Worm (Caenorhabditis elegans) whole organism, L1 larva: ENCODE results near the gene sma-3.

Experiments used
- C16A3.4 ChIP-seq: fragments of 150-350 bp; optimal IDR thresholded peaks from 2 replicates; lab custom pipeline; 2014; ENCODE audit warnings: missing biosample characterization, missing genetic modification characterization
- F16B12.6 ChIP-seq: fragments of 150-350 bp; optimal IDR thresholded peaks from 2 replicates; lab custom pipeline; 2014; ENCODE audit warnings: missing biosample characterization, missing genetic modification characterization
- Y116A8C.19 ChIP-seq: sonication (generic microtip); optimal IDR thresholded peaks from 2 replicates; lab custom pipeline; 2016; ENCODE audit warnings: missing compliant biosample characterization, missing genetic modification characterization, borderline replicate concordance
- alr-1 ChIP-seq: fragments of 200-800 bp; sonication (Bioruptor generic); optimal IDR thresholded peaks from 2 replicates; lab custom pipeline; 2018; ENCODE audit warnings: borderline replicate concordance, mild to moderate bottlenecking, missing genetic modification characterization, missing compliant biosample characterization
- ceh-8 ChIP-seq: fragments of 200-800 bp; sonication (Bioruptor generic); optimal IDR thresholded peaks from 2 replicates; lab custom pipeline; 2018; ENCODE audit warnings: mild to moderate bottlenecking, missing genetic modification characterization, moderate library complexity, missing compliant biosample characterization
- ceh-82 ChIP-seq, 3 experiments: fragments of 150-350 bp in 1 of 3; sonication (generic microtip) in 2 of 3; optimal IDR thresholded peaks; 2 replicates each; lab custom pipeline; 2014 to 2017; ENCODE audit warnings: missing biosample characterization in 3 of 3, missing genetic modification characterization in 3 of 3
- ces-1 ChIP-seq: fragments of 150-350 bp; optimal IDR thresholded peaks from 2 replicates; lab custom pipeline; 2014; ENCODE audit warnings: missing biosample characterization, missing genetic modification reagents, missing genetic modification characterization
- dpl-1 ChIP-seq, 3 experiments: fragments of 150-350 bp in 2 of 3; sonication (generic microtip) in 1 of 3; optimal IDR thresholded peaks; 2 replicates each; lab custom pipeline; 2014 to 2017; ENCODE audit warnings: missing biosample characterization in 3 of 3, missing genetic modification characterization in 3 of 3, missing genetic modification reagents in 3 of 3
- dsc-1 ChIP-seq: sonication (generic microtip); optimal IDR thresholded peaks from 2 replicates; lab custom pipeline; 2016; ENCODE audit warnings: mild to moderate bottlenecking, missing genetic modification characterization, missing compliant biosample characterization
- egl-13 ChIP-seq: sonication (generic microtip); optimal IDR thresholded peaks from 2 replicates; lab custom pipeline; 2016; ENCODE audit warnings: missing genotype, missing genetic modification reagents, missing genetic modification characterization, missing compliant biosample characterization
- egl-27 ChIP-seq, 2 experiments: fragments of 150-350 bp in 1 of 2; sonication (generic microtip); optimal IDR thresholded peaks; 3 replicates each; lab custom pipeline; 2017 to 2018; ENCODE audit warnings: missing biosample characterization in 2 of 2, missing genetic modification characterization in 2 of 2, missing genetic modification reagents in 2 of 2
- elt-2 ChIP-seq: sonication (generic microtip); optimal IDR thresholded peaks from 2 replicates; lab custom pipeline; 2016; ENCODE audit warnings: missing genetic modification characterization, mild to moderate bottlenecking, inconsistent platforms, missing compliant biosample characterization, missing genetic modification reagents
- elt-3 ChIP-seq, 6 experiments: fragments of 150-350 bp in 1 of 6; sonication (generic microtip); optimal IDR thresholded peaks; 2 replicates each; lab custom pipeline; 2017 to 2018; ENCODE audit warnings: missing biosample characterization in 6 of 6, missing genetic modification characterization in 6 of 6, inconsistent platforms in 1 of 6
- ets-5 ChIP-seq: fragments of 200-800 bp; sonication (Bioruptor generic); IDR thresholded peaks from 2 replicates; pipeline ENCODE4 v1.3.6; 2022; ENCODE audit warnings: missing genetic modification characterization, missing compliant biosample characterization
- fkh-4 ChIP-seq: sonication (generic microtip); optimal IDR thresholded peaks from 2 replicates; lab custom pipeline; 2016; ENCODE audit warnings: missing compliant biosample characterization, missing genetic modification characterization, borderline replicate concordance
- hlh-17 ChIP-seq: fragments of 200-800 bp; sonication (Bioruptor generic); optimal IDR thresholded peaks from 2 replicates; lab custom pipeline; 2018; ENCODE audit warnings: missing genetic modification characterization, mild to moderate bottlenecking, missing compliant biosample characterization, moderate library complexity, borderline replicate concordance
- hlh-4 ChIP-seq: sonication (generic microtip); optimal IDR thresholded peaks from 2 replicates; lab custom pipeline; 2016; ENCODE audit warnings: mild to moderate bottlenecking, missing genetic modification characterization, missing compliant biosample characterization
- jun-1 ChIP-seq: fragments of 150-350 bp; optimal IDR thresholded peaks from 2 replicates; lab custom pipeline; 2014; ENCODE audit warnings: missing biosample characterization, missing genetic modification reagents, missing genetic modification characterization
- lin-35 ChIP-seq, 2 experiments: fragments of 150-350 bp; optimal IDR thresholded peaks; 2 replicates each; lab custom pipeline; 2014; ENCODE audit warnings: missing biosample characterization in 2 of 2, missing genetic modification characterization in 2 of 2, missing genetic modification reagents in 2 of 2
- lin-39 ChIP-seq: fragments of 150-350 bp; optimal IDR thresholded peaks from 2 replicates; lab custom pipeline; 2014; ENCODE audit warnings: missing biosample characterization, missing genetic modification reagents, missing genetic modification characterization
- lir-3 ChIP-seq: sonication (generic microtip); optimal IDR thresholded peaks from 2 replicates; lab custom pipeline; 2016; ENCODE audit warnings: mild to moderate bottlenecking, missing genetic modification characterization, moderate library complexity, missing compliant biosample characterization; ENCODE audit not compliant: poor library complexity
- mab-9 ChIP-seq: fragments of 200-800 bp; sonication (Bioruptor generic); IDR thresholded peaks from 2 replicates; pipeline ENCODE4 v1.3.6; 2022; ENCODE audit warnings: missing genetic modification reagents, missing genetic modification characterization, missing compliant biosample characterization
- mdl-1 ChIP-seq, 2 experiments: fragments of 150-350 bp; optimal IDR thresholded peaks; 2 replicates each; lab custom pipeline; 2014 to 2017; ENCODE audit warnings: missing biosample characterization in 2 of 2, missing genetic modification characterization in 2 of 2, inconsistent platforms in 1 of 2
- mep-1 ChIP-seq: fragments of 150-350 bp; optimal IDR thresholded peaks from 2 replicates; lab custom pipeline; 2014; ENCODE audit warnings: missing biosample characterization, missing genetic modification characterization
- nhr-11 ChIP-seq: fragments of 150-350 bp; optimal IDR thresholded peaks from 2 replicates; lab custom pipeline; 2014; ENCODE audit warnings: missing biosample characterization, missing genetic modification characterization
- nhr-19 ChIP-seq: fragments of 200-800 bp; sonication (Bioruptor generic); conservative IDR thresholded peaks from 2 replicates; pipeline ENCODE4 v1.3.6; 2022; ENCODE audit warnings: missing genetic modification characterization, missing compliant biosample characterization
- nhr-20 ChIP-seq: sonication (generic microtip); optimal IDR thresholded peaks from 2 replicates; lab custom pipeline; 2016; ENCODE audit warnings: mild to moderate bottlenecking, missing genetic modification characterization, missing compliant biosample characterization
- nhr-237 ChIP-seq: fragments of 150-350 bp; optimal IDR thresholded peaks from 2 replicates; lab custom pipeline; 2014; ENCODE audit warnings: missing biosample characterization, missing genetic modification characterization
- nhr-47 ChIP-seq: sonication (generic microtip); optimal IDR thresholded peaks from 2 replicates; lab custom pipeline; 2016; ENCODE audit warnings: mild to moderate bottlenecking, missing genetic modification characterization, moderate library complexity, missing compliant biosample characterization
- nhr-76 ChIP-seq: sonication (generic microtip); optimal IDR thresholded peaks from 2 replicates; lab custom pipeline; 2017; ENCODE audit warnings: missing biosample characterization, missing genetic modification characterization
- nhr-85 ChIP-seq: sonication (generic microtip); peaks from one replicate; lab custom pipeline; 2016; ENCODE audit warnings: missing genetic modification characterization, inconsistent platforms, missing compliant biosample characterization
- pax-3 ChIP-seq: fragments of 200-800 bp; sonication (Bioruptor generic); optimal IDR thresholded peaks from 2 replicates; lab custom pipeline; 2018; ENCODE audit warnings: mild to moderate bottlenecking, missing genetic modification characterization, moderate library complexity, missing compliant biosample characterization
- pqm-1 ChIP-seq: sonication (generic microtip); optimal IDR thresholded peaks from 3 replicates; lab custom pipeline; 2017; ENCODE audit warnings: missing biosample characterization, missing genetic modification characterization
- rnt-1 ChIP-seq: sonication (generic microtip); optimal IDR thresholded peaks from 2 replicates; lab custom pipeline; 2016; ENCODE audit warnings: mild to moderate bottlenecking, missing genetic modification characterization, moderate library complexity, missing compliant biosample characterization
- skn-1 ChIP-seq: fragments of 150-350 bp; optimal IDR thresholded peaks from 2 replicates; lab custom pipeline; 2014; ENCODE audit warnings: missing biosample characterization, missing genetic modification characterization
- snpc-4 ChIP-seq: fragments of 150-350 bp; optimal IDR thresholded peaks from 2 replicates; lab custom pipeline; 2014; ENCODE audit warnings: missing biosample characterization, missing genetic modification characterization
- sox-4 ChIP-seq: sonication (generic microtip); optimal IDR thresholded peaks from 2 replicates; lab custom pipeline; 2016; ENCODE audit warnings: missing genetic modification characterization, missing compliant biosample characterization
- sptf-1 ChIP-seq: fragments of 150-350 bp; optimal IDR thresholded peaks from 2 replicates; lab custom pipeline; 2014; ENCODE audit warnings: missing biosample characterization, missing genetic modification characterization
- sup-37 ChIP-seq: fragments of 200-800 bp; sonication (Bioruptor generic); optimal IDR thresholded peaks from 2 replicates; lab custom pipeline; 2018; ENCODE audit warnings: mild to moderate bottlenecking, missing genetic modification characterization, missing compliant biosample characterization
- unc-130 ChIP-seq: fragments of 150-350 bp; optimal IDR thresholded peaks from 2 replicates; lab custom pipeline; 2017; ENCODE audit warnings: missing biosample characterization, missing genetic modification characterization, inconsistent platforms
- unc-86 ChIP-seq: sonication (generic microtip); optimal IDR thresholded peaks from 2 replicates; lab custom pipeline; 2016; ENCODE audit warnings: missing genetic modification characterization, missing compliant biosample characterization
- unc-98 ChIP-seq: fragments of 200-800 bp; sonication (Bioruptor generic); IDR thresholded peaks from 2 replicates; pipeline ENCODE4 v1.3.6; 2022; ENCODE audit warnings: missing genetic modification characterization, missing compliant biosample characterization
- xbp-1 ChIP-seq: sonication (generic microtip); optimal IDR thresholded peaks from 2 replicates; lab custom pipeline; 2016; ENCODE audit warnings: missing genetic modification characterization, missing compliant biosample characterization
- zip-4 ChIP-seq: fragments of 200-800 bp; sonication (Bioruptor generic); optimal IDR thresholded peaks from 2 replicates; lab custom pipeline; 2018; ENCODE audit warnings: mild to moderate bottlenecking, missing genetic modification characterization, moderate library complexity, missing compliant biosample characterization
- ztf-4 ChIP-seq: fragments of 150-350 bp; optimal IDR thresholded peaks from 2 replicates; lab custom pipeline; 2014; ENCODE audit warnings: missing biosample characterization, missing genetic modification characterization

sma-3 gene

ce11 chrIII:6895166-6895565, 31.4 kb upstream of the sma-3 start (continued):
- TF ChIP-seq ces-1 (GFP tag; lab: Kevin White, UChicago) (no peak), sup-37 (GFP tag; lab: Kevin White, UChicago) (no peak), pax-3 (no peak), lir-3 (tag; lab: Kevin White, UChicago) (peak; percentile 55), elt-2 (tag; lab: Kevin White, UChicago) (peak; percentile 69), rnt-1 (tag; lab: Kevin White, UChicago) (peak; percentile 81), skn-1 (peak; percentile 29), F16B12.6 (no peak), mep-1 (tag; lab: Kevin White, UChicago) (peak; percentile 66), nhr-19 (GFP tag; lab: Robert Waterston, UW) (peak; percentile 85), xbp-1 (tag; lab: Kevin White, UChicago) (peak; percentile 14), unc-130 (no peak), lin-39 (tag; lab: Kevin White, UChicago) (peak; percentile 63), nhr-85 (tag; lab: Kevin White, UChicago) (peak; percentile 87), zip-4 (GFP tag; lab: Kevin White, UChicago) (no peak), mab-9 (GFP tag; lab: Robert Waterston, UW) (no peak), lin-35 (GFP tag; optimal IDR thresholded peaks at IDR 0.05; lab: Kevin White, UChicago) (peak; percentile 31 to 67), nhr-47 (tag; lab: Kevin White, UChicago) (peak; percentile 58), dpl-1 (GFP tag; optimal IDR thresholded peaks at IDR 0.05; lab: Kevin White, UChicago) (peak in 2 of 3 experiments; percentile 24 to 63), alr-1 (no peak), mdl-1 (tag; optimal IDR thresholded peaks at IDR 0.05; lab: Kevin White, UChicago) (peak in 1 of 2 experiments; percentile 49), ceh-82 (tag; optimal IDR thresholded peaks at IDR 0.05; lab: Kevin White, UChicago) (peak in 2 of 3 experiments; percentile 10 to 11), nhr-11 (peak; percentile 4)

ce11 chrIII:6891560-6891959, 27.8 kb upstream of the sma-3 start, which contains the start of gene K04C2.5:
K04C2.5 (minus strand) TSS chrIII:6891660.
- TF ChIP-seq ets-5 (GFP tag; lab: Robert Waterston, UW) (no peak), egl-27 (tag; optimal IDR thresholded peaks at IDR 0.05; lab: Kevin White, UChicago) (no peak), ceh-8 (GFP tag; lab: Kevin White, UChicago) (no peak), jun-1 (tag; lab: Kevin White, UChicago) (no peak), sptf-1 (no peak), dsc-1 (tag; lab: Kevin White, UChicago) (no peak), pqm-1 (tag; lab: Kevin White, UChicago) (no peak), Y116A8C.19 (tag; lab: Kevin White, UChicago) (no peak), nhr-237 (no peak), sox-4 (no peak), elt-2 (tag; lab: Kevin White, UChicago) (no peak), mdl-1 (tag; optimal IDR thresholded peaks at IDR 0.05; lab: Kevin White, UChicago) (no peak), unc-98 (GFP tag; lab: Robert Waterston, UW) (no peak), C16A3.4 (no peak), F16B12.6 (no peak)

ce11 chrIII:6888999-6889824, 25.4 kb upstream of the sma-3 start, which contains the start of the genes brd-1 and K04C2.2:
brd-1 (minus strand) TSS chrIII:6889504.
K04C2.2 (plus strand) TSS chrIII:6889774.
- TF ChIP-seq rnt-1 (tag; lab: Kevin White, UChicago) = no peak
- peak; percentile 8 for TF ChIP-seq nhr-47 (tag; lab: Kevin White, UChicago)
- no peak for TF ChIP-seq hlh-17
- TF ChIP-seq C16A3.4 = no peak
- peak; percentile 57 to 87 for TF ChIP-seq lin-35 (GFP tag; optimal IDR thresholded peaks at IDR 0.05; lab: Kevin White, UChicago)
- TF ChIP-seq ets-5 (GFP tag; lab: Robert Waterston, UW) = no peak
- no peak for TF ChIP-seq unc-86 (tag; lab: Kevin White, UChicago)
- TF ChIP-seq pqm-1 (tag; lab: Kevin White, UChicago) = no peak
- TF ChIP-seq egl-27 (tag; optimal IDR thresholded peaks at IDR 0.05; lab: Kevin White, UChicago) = no peak
- TF ChIP-seq egl-13 = no peak
- no peak for TF ChIP-seq hlh-4 (tag; lab: Kevin White, UChicago)
- no peak for TF ChIP-seq alr-1
- peak; percentile 11 for TF ChIP-seq nhr-20 (tag; lab: Kevin White, UChicago)
- no peak for TF ChIP-seq nhr-76 (tag; lab: Kevin White, UChicago)
- TF ChIP-seq unc-130 = peak; percentile 1
- no peak for TF ChIP-seq ztf-4 (tag; lab: Kevin White, UChicago)
- no peak for TF ChIP-seq elt-3 (tag; optimal IDR thresholded peaks at IDR 0.05; lab: Kevin White, UChicago)
- no peak for TF ChIP-seq fkh-4
- TF ChIP-seq dsc-1 (tag; lab: Kevin White, UChicago) = no peak
- TF ChIP-seq sptf-1 = no peak
- no peak for TF ChIP-seq snpc-4
- TF ChIP-seq mdl-1 (tag; optimal IDR thresholded peaks at IDR 0.05; lab: Kevin White, UChicago) = no peak
